Fruit fly (Drosophila melanogaster) whole organism, pupa: ENCODE data around the gene Spase12.
A peak's percentile ranks its signal among the peaks of the same experiment; 100 is the strongest.

Experiments used
- CG10348 ChIP-seq: fragments of 200-800 bp; sonication (Bioruptor generic); IDR thresholded peaks from 2 replicates; pipeline ENCODE4 v1.3.6; 2022; ENCODE audit warnings: missing biosample characterization, missing genetic modification characterization
- CG12605 ChIP-seq: fragments of 200-800 bp; sonication (Bioruptor generic); IDR thresholded peaks from 2 replicates; pipeline ENCODE4 v1.3.6; 2022; ENCODE audit warnings: missing biosample characterization, missing genetic modification characterization
- CG13204 ChIP-seq: fragments of 200-800 bp; sonication (Bioruptor generic); optimal IDR thresholded peaks from 2 replicates; lab custom pipeline; 2018; ENCODE audit warnings: missing biosample characterization, mild to moderate bottlenecking, missing genetic modification characterization, moderate library complexity
- CG14655 ChIP-seq: fragments of 200-800 bp; sonication (Bioruptor generic); optimal IDR thresholded peaks from 3 replicates; lab custom pipeline; 2017; ENCODE audit warnings: mild to moderate bottlenecking, missing biosample characterization, missing genetic modification reagents, missing genetic modification characterization
- CG15710 ChIP-seq: fragments of 200-800 bp; sonication (Bioruptor generic); optimal IDR thresholded peaks from 2 replicates; lab custom pipeline; 2018; ENCODE audit warnings: missing biosample characterization, mild to moderate bottlenecking, missing genetic modification characterization, moderate library complexity
- CG17806 ChIP-seq: fragments of 200-800 bp; sonication (Bioruptor generic); optimal IDR thresholded peaks from 2 replicates; lab custom pipeline; 2018; ENCODE audit warnings: missing biosample characterization, mild to moderate bottlenecking, missing genetic modification characterization, moderate library complexity
- CG32121 ChIP-seq: fragments of 200-800 bp; sonication (Bioruptor generic); IDR thresholded peaks from 2 replicates; pipeline ENCODE4 v1.3.6; 2022; ENCODE audit warnings: missing biosample characterization, missing genetic modification characterization
- CG34367 ChIP-seq: fragments of 200-800 bp; sonication (Bioruptor generic); optimal IDR thresholded peaks from 2 replicates; lab custom pipeline; 2018; ENCODE audit warnings: missing biosample characterization, mild to moderate bottlenecking, missing genetic modification characterization
- CG4496 ChIP-seq: fragments of 200-800 bp; sonication (Bioruptor generic); IDR thresholded peaks from 3 replicates; pipeline ENCODE4 v1.3.6; 2022; ENCODE audit warnings: missing biosample characterization, missing genetic modification characterization
- CG8159 ChIP-seq: fragments of 200-800 bp; sonication (Bioruptor generic); optimal IDR thresholded peaks from 3 replicates; lab custom pipeline; 2018; ENCODE audit warnings: missing biosample characterization, mild to moderate bottlenecking, missing genetic modification characterization, moderate library complexity
- CG8301 ChIP-seq: fragments of 200-800 bp; sonication (Bioruptor generic); optimal IDR thresholded peaks from 2 replicates; lab custom pipeline; 2018; ENCODE audit warnings: missing biosample characterization, mild to moderate bottlenecking, missing genetic modification characterization
- CG9948 ChIP-seq: fragments of 200-800 bp; sonication (Bioruptor generic); optimal IDR thresholded peaks from 2 replicates; lab custom pipeline; 2018; ENCODE audit warnings: missing biosample characterization, mild to moderate bottlenecking, missing genetic modification characterization, moderate library complexity
- D1 ChIP-seq: fragments of 200-800 bp; sonication (Bioruptor generic); optimal IDR thresholded peaks from 2 replicates; lab custom pipeline; 2018; ENCODE audit warnings: missing biosample characterization, mild to moderate bottlenecking, missing genetic modification characterization, moderate library complexity
- EcR ChIP-seq: fragments of 200-800 bp; sonication (Bioruptor generic); optimal IDR thresholded peaks from 3 replicates; lab custom pipeline; 2019; ENCODE audit warnings: missing biosample characterization, missing genetic modification characterization, mild to moderate bottlenecking, moderate library complexity, missing genetic modification reagents
- Ets98B ChIP-seq: fragments of 200-800 bp; sonication (Bioruptor generic); IDR thresholded peaks from 2 replicates; pipeline ENCODE4 v1.3.6; 2022; ENCODE audit warnings: missing biosample characterization, missing genetic modification characterization
- Pif1A ChIP-seq: fragments of 200-800 bp; sonication (Bioruptor generic); optimal IDR thresholded peaks from 3 replicates; lab custom pipeline; 2016; ENCODE audit warnings: missing biosample characterization, missing genetic modification characterization
- Pif1B ChIP-seq: fragments of 200-800 bp; sonication (Bioruptor generic); optimal IDR thresholded peaks from 3 replicates; lab custom pipeline; 2016; ENCODE audit warnings: missing biosample characterization, missing genetic modification characterization
- Snoo ChIP-seq: fragments of 200-800 bp; sonication (Bioruptor generic); optimal IDR thresholded peaks from 3 replicates; lab custom pipeline; 2017; ENCODE audit warnings: missing biosample characterization, mild to moderate bottlenecking, missing genetic modification characterization, inconsistent platforms
- fd96Ca ChIP-seq: fragments of 200-800 bp; sonication (Bioruptor generic); IDR thresholded peaks from 3 replicates; pipeline ENCODE4 v1.3.6; 2022; ENCODE audit warnings: missing biosample characterization, missing genetic modification characterization
- gl ChIP-seq: fragments of 200-800 bp; sonication (Bioruptor generic); optimal IDR thresholded peaks from 2 replicates; lab custom pipeline; 2018; ENCODE audit warnings: missing biosample characterization, mild to moderate bottlenecking, missing genetic modification characterization
- rn ChIP-seq: fragments of 200-800 bp; sonication (Bioruptor generic); IDR thresholded peaks from 2 replicates; pipeline ENCODE4 v1.3.6; 2022; ENCODE audit warnings: missing biosample characterization, missing genetic modification characterization

Gene Spase12

dm6 chr3R:29520215-29520614, 29.3 kb upstream of the Spase12 start:
- no peak for TF ChIP-seq CG9948
- no peak for TF ChIP-seq EcR (GFP tag; lab: Kevin White, UChicago)
- no peak for TF ChIP-seq Ets98B (GFP tag; lab: Robert Waterston, UW)

- TF ChIP-seq CG17806 (tag; lab: Kevin White, UChicago), result peak; percentile 84
- peak; percentile 45; the same call in 2 of the 3 replicates for TF ChIP-seq fd96Ca
- peak; percentile 48 for TF ChIP-seq D1
- peak; percentile 73; the same call in 2 of the 3 replicates for TF ChIP-seq CG4496 (GFP tag; lab: Robert Waterston, UW)
- TF ChIP-seq Pif1A (GFP tag; lab: Kevin White, UChicago), result peak; percentile 50
- TF ChIP-seq CG15710 (tag; lab: Kevin White, UChicago), result peak; percentile 83
- TF ChIP-seq CG12605 (GFP tag; lab: Robert Waterston, UW), result peak; percentile 27; the same call in 1 of the 2 replicates
- TF ChIP-seq CG8301 (tag; lab: Kevin White, UChicago), result peak; percentile 56
- TF ChIP-seq EcR (GFP tag; lab: Kevin White, UChicago), result no peak
- TF ChIP-seq CG8159 (tag; lab: Kevin White, UChicago), result peak; percentile 87
- peak; percentile 15 for TF ChIP-seq gl (tag; lab: Kevin White, UChicago)
- peak; percentile 75 for TF ChIP-seq CG14655 (GFP tag; lab: Kevin White, UChicago)
- peak; percentile 59; the same call in 1 of the 2 replicates for TF ChIP-seq CG32121 (GFP tag; lab: Robert Waterston, UW)
- peak; percentile 75 for TF ChIP-seq Pif1B
- TF ChIP-seq Ets98B (GFP tag; lab: Robert Waterston, UW), result peak; percentile 63
- TF ChIP-seq CG13204 (GFP tag; lab: Kevin White, UChicago), result peak; percentile 64
- 0 out of 2 replicates have a peak, but pooled peaks have one; percentile 29 for TF ChIP-seq rn
- TF ChIP-seq CG34367 (tag; lab: Kevin White, UChicago), result peak; percentile 69
- peak; percentile 52 for TF ChIP-seq Snoo
- TF ChIP-seq CG10348 (GFP tag; lab: Robert Waterston, UW), result no peak
- TF ChIP-seq CG9948, result peak; percentile 78
Observed at dm6 chr3R:29519332-29519731, 28.4 kb upstream of the Spase12 start.

DNA sequence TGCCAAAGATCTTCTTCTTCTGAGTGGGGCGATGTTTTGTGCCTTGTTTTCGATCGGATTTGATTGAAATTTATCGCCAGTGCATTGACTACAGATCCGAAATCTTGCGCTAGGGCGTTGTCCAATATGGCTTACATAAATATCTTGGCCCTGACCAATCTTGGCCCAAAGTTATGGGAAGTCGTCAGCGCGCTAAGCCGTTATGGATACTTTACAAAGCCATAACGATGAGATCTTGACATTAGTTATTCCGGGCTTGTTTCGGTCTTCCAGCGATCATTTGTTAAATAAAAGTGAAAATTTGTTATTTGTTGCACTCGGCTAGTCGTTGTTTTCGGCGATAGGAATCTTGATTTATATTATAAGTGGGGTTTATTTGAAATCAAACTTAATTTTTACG, 27.5 kb upstream of the Spase12 start:
- TF ChIP-seq CG4496 (GFP tag; lab: Robert Waterston, UW), result no peak
- no peak for TF ChIP-seq CG12605 (GFP tag; lab: Robert Waterston, UW)
- no peak for TF ChIP-seq EcR (GFP tag; lab: Kevin White, UChicago)
- no peak for TF ChIP-seq Snoo
- TF ChIP-seq CG34367 (tag; lab: Kevin White, UChicago), result no peak
- no peak for TF ChIP-seq fd96Ca
- no peak for TF ChIP-seq CG17806 (tag; lab: Kevin White, UChicago)
- TF ChIP-seq Pif1A (GFP tag; lab: Kevin White, UChicago), result no peak
- TF ChIP-seq CG8159 (tag; lab: Kevin White, UChicago), result no peak
- no peak for TF ChIP-seq D1
- TF ChIP-seq CG13204 (GFP tag; lab: Kevin White, UChicago), result no peak
- no peak for TF ChIP-seq CG32121 (GFP tag; lab: Robert Waterston, UW)
- no peak for TF ChIP-seq CG15710 (tag; lab: Kevin White, UChicago)
- TF ChIP-seq CG8301 (tag; lab: Kevin White, UChicago), result no peak
- no peak for TF ChIP-seq Ets98B (GFP tag; lab: Robert Waterston, UW)
- no peak for TF ChIP-seq CG10348 (GFP tag; lab: Robert Waterston, UW)
- TF ChIP-seq CG14655 (GFP tag; lab: Kevin White, UChicago), result no peak
- no peak for TF ChIP-seq CG9948
- no peak for TF ChIP-seq Pif1B

- TF ChIP-seq Pif1A (GFP tag; lab: Kevin White, UChicago) (no peak), CG8301 (tag; lab: Kevin White, UChicago) (no peak), rn (no peak), CG15710 (tag; lab: Kevin White, UChicago) (no peak), fd96Ca (no peak), CG14655 (GFP tag; lab: Kevin White, UChicago) (no peak), CG12605 (GFP tag; lab: Robert Waterston, UW) (no peak), CG13204 (GFP tag; lab: Kevin White, UChicago) (no peak)
Observed at dm6 chr3R:29517923-29518322, 27.0 kb upstream of the Spase12 start.

- TF ChIP-seq fd96Ca (no peak), Ets98B (GFP tag; lab: Robert Waterston, UW) (no peak)
Observed at dm6 chr3R:29516766-29517165, 25.8 kb upstream of the Spase12 start.

DNA sequence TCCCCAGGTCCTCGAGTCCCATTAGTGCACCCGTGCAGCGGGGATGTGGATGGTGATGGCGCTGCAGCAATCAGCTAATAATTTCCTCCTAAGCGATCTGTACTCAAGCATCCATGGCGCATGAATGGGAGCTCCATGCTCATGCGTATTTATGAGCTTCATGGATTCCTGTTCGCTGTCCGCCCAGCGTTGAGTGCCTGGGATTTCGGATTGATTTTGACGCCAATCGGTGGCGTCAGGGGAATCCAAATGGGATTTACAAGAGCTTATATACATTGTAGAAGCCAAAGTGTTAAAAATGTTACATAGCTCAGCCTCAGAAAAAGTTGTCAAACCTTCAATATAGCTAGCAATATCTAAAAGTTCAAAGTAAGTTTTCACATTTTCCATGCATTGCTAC, 24.5 kb upstream of the Spase12 start, which contains the start of gene ND-20L:
TSS of gene ND-20L (plus strand) at position 301 of the 400 bp plus-strand sequence.
- TF ChIP-seq Pif1B (no peak), CG15710 (tag; lab: Kevin White, UChicago) (no peak), CG4496 (GFP tag; lab: Robert Waterston, UW) (no peak), rn (no peak), CG12605 (GFP tag; lab: Robert Waterston, UW) (no peak), CG17806 (tag; lab: Kevin White, UChicago) (no peak), CG14655 (GFP tag; lab: Kevin White, UChicago) (no peak), Pif1A (GFP tag; lab: Kevin White, UChicago) (no peak), CG10348 (GFP tag; lab: Robert Waterston, UW) (no peak), CG8159 (tag; lab: Kevin White, UChicago) (no peak), CG34367 (tag; lab: Kevin White, UChicago) (no peak), gl (tag; lab: Kevin White, UChicago) (no peak), Snoo (no peak), CG32121 (GFP tag; lab: Robert Waterston, UW) (no peak)
